Fruit fly (Drosophila melanogaster): Measurements from ENCODE around the gene Vps16B.
A peak's percentile ranks its signal among the peaks of the same experiment; 100 is the strongest.

Vps16B gene

dm6 chr3R:29778139-29778984 is 37.9 kb downstream of the Vps16B start:
- TF ChIP-seq Dll (optimal IDR thresholded peaks at IDR 0.05) (no peak), EcR (GFP tag; optimal IDR thresholded peaks at IDR 0.05) (peak in 1 of 2 experiments; percentile 0), CG8478 (optimal IDR thresholded peaks at IDR 0.05) (no peak), psq (optimal IDR thresholded peaks at IDR 0.05) (no peak), usp (GFP tag; optimal IDR thresholded peaks at IDR 0.05) (no peak), pan (optimal IDR thresholded peaks at IDR 0.05) (peak; percentile 93)

dm6 chr3R:29777213-29777612 is 39.0 kb downstream of the Vps16B start:
- TF ChIP-seq pan (optimal IDR thresholded peaks at IDR 0.05) (no peak), Dll (optimal IDR thresholded peaks at IDR 0.05) (no peak)

- TF ChIP-seq psq (optimal IDR thresholded peaks at IDR 0.05), result no peak
- no peak for TF ChIP-seq Dll (optimal IDR thresholded peaks at IDR 0.05)
- no peak for TF ChIP-seq CG8478 (optimal IDR thresholded peaks at IDR 0.05)
- no peak for TF ChIP-seq usp (GFP tag; optimal IDR thresholded peaks at IDR 0.05)
- TF ChIP-seq pan (optimal IDR thresholded peaks at IDR 0.05), result no peak
- TF ChIP-seq EcR (GFP tag; optimal IDR thresholded peaks at IDR 0.05), result no peak
These were observed 40.2 kb downstream of the Vps16B start for dm6 chr3R:29775755-29776686.

dm6 chr3R:29774360-29775193 is 41.7 kb downstream of the Vps16B start:
- TF ChIP-seq usp (GFP tag; optimal IDR thresholded peaks at IDR 0.05) (no peak), Dll (optimal IDR thresholded peaks at IDR 0.05) (peak; percentile 99), EcR (GFP tag; optimal IDR thresholded peaks at IDR 0.05) (no peak)

- peak; percentile 43 for TF ChIP-seq pan (optimal IDR thresholded peaks at IDR 0.05)
- TF ChIP-seq psq (optimal IDR thresholded peaks at IDR 0.05), result no peak
These were observed 42.4 kb downstream of the Vps16B start for dm6 chr3R:29773833-29774324.

- peak in 1 of 2 experiments; percentile 47 for TF ChIP-seq EcR (GFP tag; optimal IDR thresholded peaks at IDR 0.05)
- no peak for TF ChIP-seq psq (optimal IDR thresholded peaks at IDR 0.05)
- peak; percentile 88 for TF ChIP-seq Dll (optimal IDR thresholded peaks at IDR 0.05)
- TF ChIP-seq CG8478 (optimal IDR thresholded peaks at IDR 0.05), result peak; percentile 82
- no peak for TF ChIP-seq usp (GFP tag; optimal IDR thresholded peaks at IDR 0.05)
These were observed 43.4 kb downstream of the Vps16B start for dm6 chr3R:29772795-29773331.

dm6 chr3R:29772090-29772794 is 44.0 kb downstream of the Vps16B start:
- TF ChIP-seq usp (GFP tag; optimal IDR thresholded peaks at IDR 0.05), result no peak
- peak; percentile 83 for TF ChIP-seq Dll (optimal IDR thresholded peaks at IDR 0.05)
- TF ChIP-seq psq (optimal IDR thresholded peaks at IDR 0.05), result peak; percentile 56
- TF ChIP-seq EcR (GFP tag; optimal IDR thresholded peaks at IDR 0.05), result no peak

- TF ChIP-seq EcR (GFP tag; optimal IDR thresholded peaks at IDR 0.05), result no peak
- no peak for TF ChIP-seq Dll (optimal IDR thresholded peaks at IDR 0.05)
- no peak for TF ChIP-seq usp (GFP tag; optimal IDR thresholded peaks at IDR 0.05)
- TF ChIP-seq CG8478 (optimal IDR thresholded peaks at IDR 0.05), result no peak
- no peak for TF ChIP-seq pan (optimal IDR thresholded peaks at IDR 0.05)
- no peak for TF ChIP-seq psq (optimal IDR thresholded peaks at IDR 0.05)
These were observed 44.6 kb downstream of the Vps16B start for dm6 chr3R:29771645-29772089.

- TF ChIP-seq Dll (optimal IDR thresholded peaks at IDR 0.05) (no peak), EcR (GFP tag; optimal IDR thresholded peaks at IDR 0.05) (no peak), pan (optimal IDR thresholded peaks at IDR 0.05) (no peak), CG8478 (optimal IDR thresholded peaks at IDR 0.05) (no peak), usp (GFP tag; optimal IDR thresholded peaks at IDR 0.05) (no peak), psq (optimal IDR thresholded peaks at IDR 0.05) (no peak)
These were observed 45.3 kb downstream of the Vps16B start for dm6 chr3R:29770930-29771329.

dm6 chr3R:29767236-29767635 is 49.0 kb downstream of the Vps16B start:
- TF ChIP-seq CG8478 (optimal IDR thresholded peaks at IDR 0.05) (no peak), usp (GFP tag; optimal IDR thresholded peaks at IDR 0.05) (no peak), EcR (GFP tag; optimal IDR thresholded peaks at IDR 0.05) (no peak), Dll (optimal IDR thresholded peaks at IDR 0.05) (no peak), pan (optimal IDR thresholded peaks at IDR 0.05) (no peak), psq (optimal IDR thresholded peaks at IDR 0.05) (no peak)

Data from whole organism.